Worm (Caenorhabditis elegans) whole organism, L4/young adult: ENCODE results near the gene cnnm-3.

Experiments
- W03F9.2 ChIP-seq: fragments of 150-350 bp; optimal IDR thresholded peaks from 2 replicates; lab custom pipeline; 2014; ENCODE audit warnings: missing biosample characterization, missing genetic modification characterization
- dao-5 ChIP-seq: sonication (generic microtip); optimal IDR thresholded peaks from 2 replicates; lab custom pipeline; 2016; ENCODE audit warnings: missing genotype, missing genetic modification characterization, moderate library complexity, missing compliant biosample characterization
- him-1 ChIP-seq: sonication (generic microtip); optimal IDR thresholded peaks from 2 replicates; lab custom pipeline; 2016; ENCODE audit warnings: missing genotype, missing genetic modification reagents, missing genetic modification characterization, missing compliant biosample characterization

DNA sequence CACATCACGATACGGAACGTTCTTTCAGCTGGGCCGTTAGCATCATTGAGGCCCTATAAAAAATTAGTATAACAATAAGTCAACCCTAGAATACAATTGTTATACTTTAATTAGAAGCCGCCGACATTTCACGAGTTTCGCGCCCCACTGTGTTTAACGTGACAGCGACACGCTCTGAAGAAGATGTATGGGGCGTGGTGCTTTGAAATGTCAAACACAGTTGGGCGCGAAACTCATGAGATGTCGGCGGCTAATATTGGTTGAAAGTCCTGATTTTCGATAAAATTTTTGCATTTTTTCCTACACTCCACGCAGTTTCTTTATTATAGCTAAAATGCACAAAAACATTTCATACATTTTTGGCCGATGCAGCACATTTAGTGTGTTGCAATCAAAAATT is 10.5 kb upstream of the cnnm-3 start:
- TF ChIP-seq dao-5 (no peak), W03F9.2 (tag; lab: Kevin White, UChicago) (no peak), him-1 (tag; lab: Kevin White, UChicago) (no peak)
